Worm (Caenorhabditis elegans): ENCODE results near the gene jmjd-5.

jmjd-5 gene

ce11 chrV:11080345-11081102 lies 46.8 kb upstream of the jmjd-5 start, which contains the start of gene act-1:
Gene act-1, plus strand, starts transcription at chrV:11081052.
- peak; percentile 50 for TF ChIP-seq nhr-77 (tag; optimal IDR thresholded peaks at IDR 0.05)
- TF ChIP-seq unc-130 (tag; optimal IDR thresholded peaks at IDR 0.05): peak; percentile 19
- TF ChIP-seq sox-4 (tag; optimal IDR thresholded peaks at IDR 0.05): no peak
- no peak for TF ChIP-seq fkh-10 (GFP tag; optimal IDR thresholded peaks at IDR 0.05)
- TF ChIP-seq nhr-19 (GFP tag; conservative IDR thresholded peaks at IDR 0.05): peak; percentile 79
- TF ChIP-seq nhr-11 (tag; optimal IDR thresholded peaks at IDR 0.05): peak; percentile 61
- TF ChIP-seq efl-1 (optimal IDR thresholded peaks at IDR 0.05): peak in 1 of 2 experiments; percentile 18
- TF ChIP-seq efl-1 (GFP tag; optimal IDR thresholded peaks at IDR 0.05 in 1 of 2): peak in 1 of 2 experiments; percentile 71
- TF ChIP-seq nhr-84 (tag; optimal IDR thresholded peaks at IDR 0.05): no peak
- TF ChIP-seq skn-1 (tag; optimal IDR thresholded peaks at IDR 0.05): no peak
- TF ChIP-seq xbp-1 (tag; optimal IDR thresholded peaks at IDR 0.05): peak; percentile 1
- TF ChIP-seq mdl-1 (tag; optimal IDR thresholded peaks at IDR 0.05): peak in 1 of 2 experiments; percentile 12
- no peak for TF ChIP-seq hlh-17 (GFP tag; optimal IDR thresholded peaks at IDR 0.05; ENCODE audit: borderline replicate concordance)
- TF ChIP-seq lin-39 (tag; optimal IDR thresholded peaks at IDR 0.05): no peak
- peak; percentile 77 for TF ChIP-seq rnt-1 (tag; optimal IDR thresholded peaks at IDR 0.05)
- no peak for TF ChIP-seq nhr-76 (tag; optimal IDR thresholded peaks at IDR 0.05)
- no peak for TF ChIP-seq fos-1 (tag; optimal IDR thresholded peaks at IDR 0.05)
- peak; percentile 11 to 51 for TF ChIP-seq lsy-2 (tag; optimal IDR thresholded peaks at IDR 0.05)
- no peak for TF ChIP-seq unc-62 (GFP tag; optimal IDR thresholded peaks at IDR 0.05)
- TF ChIP-seq snu-23 (GFP tag; optimal IDR thresholded peaks at IDR 0.05): peak; percentile 38
- peak; percentile 85 for TF ChIP-seq nhr-71 (tag; optimal IDR thresholded peaks at IDR 0.05)
- peak; percentile 44 for TF ChIP-seq fkh-4 (tag; optimal IDR thresholded peaks at IDR 0.05; ENCODE audit: borderline replicate concordance)
- TF ChIP-seq nhr-85 (tag): no peak
- peak; percentile 21 for TF ChIP-seq tbx-2 (tag; optimal IDR thresholded peaks at IDR 0.05)
- no peak for TF ChIP-seq C04F5.9 (tag; optimal IDR thresholded peaks at IDR 0.05)
- peak; percentile 65 for TF ChIP-seq pqm-1 (tag; optimal IDR thresholded peaks at IDR 0.05)
- no peak for TF ChIP-seq ztf-4 (tag; optimal IDR thresholded peaks at IDR 0.05)
- TF ChIP-seq ceh-88 (GFP tag; IDR thresholded peaks at IDR 0.05): no peak
- TF ChIP-seq nhr-20 (tag; optimal IDR thresholded peaks at IDR 0.05): peak; percentile 55
- TF ChIP-seq nhr-47 (tag; optimal IDR thresholded peaks at IDR 0.05): peak; percentile 21
- no peak for TF ChIP-seq sptf-1 (tag; optimal IDR thresholded peaks at IDR 0.05)
- peak; percentile 67 for TF ChIP-seq lin-14 (GFP tag; optimal IDR thresholded peaks at IDR 0.05)
- no peak for TF ChIP-seq vab-15 (tag; optimal IDR thresholded peaks at IDR 0.05)
- TF ChIP-seq ama-1 (optimal IDR thresholded peaks at IDR 0.05): no peak
- peak; percentile 35 for TF ChIP-seq pag-3 (tag; optimal IDR thresholded peaks at IDR 0.05; ENCODE audit: borderline replicate concordance, insufficient read depth)
- TF ChIP-seq grh-1 (GFP tag; IDR thresholded peaks at IDR 0.05): no peak
- peak; percentile 14 for TF ChIP-seq zip-4 (GFP tag; optimal IDR thresholded peaks at IDR 0.05)
- TF ChIP-seq lin-35 (GFP tag; optimal IDR thresholded peaks at IDR 0.05): peak in 1 of 2 experiments; percentile 3
- no peak for TF ChIP-seq mef-2 (tag; optimal IDR thresholded peaks at IDR 0.05)
- TF ChIP-seq swsn-7 (tag; optimal IDR thresholded peaks at IDR 0.05): peak; percentile 48
- TF ChIP-seq dsc-1 (tag; optimal IDR thresholded peaks at IDR 0.05): peak; percentile 60
- TF ChIP-seq elt-2 (tag; optimal IDR thresholded peaks at IDR 0.05): peak; percentile 86
- TF ChIP-seq tlp-1 (tag; optimal IDR thresholded peaks at IDR 0.05): peak; percentile 75
- TF ChIP-seq mep-1 (tag; optimal IDR thresholded peaks at IDR 0.05): no peak

All from whole organism, L1 larva.